Worm (Caenorhabditis elegans) whole organism, early embryonic: ENCODE data around the gene srg-50.

Source experiments
- F13C5.2 ChIP-seq: sonication (generic microtip); optimal IDR thresholded peaks from 2 replicates; lab custom pipeline; 2017; ENCODE audit warnings: mild to moderate bottlenecking, missing genetic modification characterization, inconsistent platforms, missing compliant biosample characterization
- ama-1 ChIP-seq: fragments of 150-350 bp; optimal IDR thresholded peaks from 2 replicates; lab custom pipeline; 2014
- ceh-36 ChIP-seq: sonication (generic microtip); optimal IDR thresholded peaks from 2 replicates; lab custom pipeline; 2016; ENCODE audit warnings: missing genetic modification characterization, inconsistent platforms, missing compliant biosample characterization
- flt-1 ChIP-seq: fragments of 200-800 bp; sonication (Bioruptor generic); IDR thresholded peaks from 2 replicates; pipeline ENCODE4 v1.3.6; 2022; ENCODE audit warnings: missing genetic modification characterization, missing compliant biosample characterization
- hmg-4 ChIP-seq: fragments of 200-800 bp; sonication (Bioruptor generic); optimal IDR thresholded peaks from 2 replicates; lab custom pipeline; 2018; ENCODE audit warnings: mild to moderate bottlenecking, missing genetic modification characterization, missing compliant biosample characterization
- hnd-1 ChIP-seq: sonication (generic microtip); optimal IDR thresholded peaks from 2 replicates; lab custom pipeline; 2016; ENCODE audit warnings: missing genetic modification characterization, missing compliant biosample characterization
- scrt-1 ChIP-seq: fragments of 200-800 bp; sonication (Bioruptor generic); IDR thresholded peaks from 2 replicates; pipeline ENCODE4 v1.3.6; 2022; ENCODE audit warnings: missing genetic modification characterization, missing compliant biosample characterization
- tbx-37 ChIP-seq: fragments of 200-800 bp; sonication (Bioruptor generic); conservative IDR thresholded peaks from 2 replicates; pipeline ENCODE4 v1.3.6; 2022; ENCODE audit warnings: missing genetic modification reagents, missing genetic modification characterization, missing compliant biosample characterization
- tra-4 ChIP-seq: sonication (generic microtip); optimal IDR thresholded peaks from 2 replicates; lab custom pipeline; 2017; ENCODE audit warnings: missing genetic modification characterization, missing compliant biosample characterization

DNA sequence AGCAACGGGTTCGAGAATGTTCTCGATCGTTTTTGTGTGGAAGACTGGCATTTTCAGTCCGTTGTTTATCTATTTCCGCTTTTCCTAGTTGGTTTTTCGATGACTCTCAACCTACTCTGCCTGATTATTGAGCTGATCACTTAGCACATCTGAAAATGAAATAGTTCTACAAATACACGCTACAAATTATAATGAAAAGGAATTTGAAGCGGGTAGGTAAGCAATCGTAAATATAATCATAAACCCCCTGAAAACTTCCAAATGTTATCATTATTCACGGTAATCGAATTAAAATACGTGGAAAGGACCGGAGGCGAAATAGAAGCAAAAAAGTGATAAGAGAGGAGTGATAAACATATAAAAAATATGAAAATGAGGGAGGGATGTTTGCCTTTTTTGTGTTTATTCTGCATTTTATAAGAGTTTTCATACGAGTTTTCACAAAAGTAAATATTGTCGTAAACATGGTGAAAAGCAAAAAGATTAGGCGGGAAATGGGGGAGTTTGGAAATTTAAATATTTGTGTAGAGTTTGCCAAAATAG, 19.3 kb upstream of the srg-50 start, which contains the start of gene deb-1:
- TF ChIP-seq hmg-4 (GFP tag; lab: Kevin White, UChicago) (no peak), flt-1 (GFP tag; lab: Robert Waterston, UW) (no peak), tbx-37 (GFP tag; lab: Robert Waterston, UW) (no peak), F13C5.2 (tag; lab: Kevin White, UChicago) (no peak), ama-1 (lab: Kevin White, UChicago) (no peak), ceh-36 (tag; lab: Kevin White, UChicago) (no peak), tra-4 (tag; lab: Kevin White, UChicago) (no peak), hnd-1 (tag; lab: Kevin White, UChicago) (no peak), scrt-1 (GFP tag; lab: Robert Waterston, UW) (no peak)
